Fruit fly (Drosophila melanogaster): ENCODE measurements around the gene CG12054.

DNA sequence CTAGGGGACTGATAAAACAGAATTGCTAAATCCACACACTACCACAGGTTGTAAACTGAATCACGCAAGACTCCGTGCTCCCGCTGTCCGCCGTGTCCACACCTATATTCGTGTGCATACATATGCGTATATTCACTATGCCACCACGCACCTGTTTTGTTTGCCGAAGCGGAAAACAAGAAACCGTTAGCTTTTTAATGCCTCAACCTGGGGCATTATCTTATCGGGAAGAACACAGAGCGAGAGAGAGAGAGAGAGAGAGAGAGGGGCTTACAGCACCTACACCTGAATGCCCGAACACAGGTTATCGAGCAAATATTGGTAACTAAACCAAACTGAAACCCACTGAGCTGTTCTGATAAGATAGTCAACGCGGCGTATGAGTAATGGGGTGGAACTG lies 25.9 kb upstream of the CG12054 start:
- TF ChIP-seq psq (optimal IDR thresholded peaks at IDR 0.05) (no peak), pan (optimal IDR thresholded peaks at IDR 0.05) (no peak), usp (GFP tag; optimal IDR thresholded peaks at IDR 0.05) (no peak), EcR (GFP tag; optimal IDR thresholded peaks at IDR 0.05) (no peak), CG8478 (optimal IDR thresholded peaks at IDR 0.05) (no peak)

Measured in whole organism.